Worm (Caenorhabditis elegans): Measurements from ENCODE around the gene cyd-1.
A peak's percentile ranks its signal among the peaks of the same experiment; 100 is the strongest.

cyd-1 gene

DNA sequence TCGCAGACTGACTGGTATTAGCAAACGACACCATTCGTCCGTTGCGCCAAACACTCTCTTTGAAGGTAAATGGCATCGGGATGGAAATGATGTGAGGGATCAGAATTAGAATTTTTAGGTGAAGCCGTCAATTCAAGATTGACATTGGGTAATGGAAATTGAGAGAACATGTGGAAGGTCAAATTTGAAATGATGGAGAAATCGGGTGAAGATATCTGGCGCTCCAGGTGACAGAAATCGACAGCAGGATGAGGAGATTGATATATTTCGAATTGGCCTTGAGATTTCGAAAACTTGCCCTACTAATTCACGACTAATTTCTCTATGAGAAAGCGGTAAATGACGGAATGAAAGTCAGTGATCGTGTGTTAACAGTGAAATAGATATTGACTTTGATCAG lies 42.2 kb downstream of the cyd-1 start:
- TF ChIP-seq sptf-1 (tag; optimal IDR thresholded peaks at IDR 0.05) (no peak), hlh-4 (tag; optimal IDR thresholded peaks at IDR 0.05) (no peak), efl-1 (optimal IDR thresholded peaks at IDR 0.05) (no peak), efl-1 (GFP tag; optimal IDR thresholded peaks at IDR 0.05 in 1 of 2) (peak in 1 of 2 experiments; percentile 4), blmp-1 (tag; optimal IDR thresholded peaks at IDR 0.05) (peak; percentile 76), fkh-4 (tag; optimal IDR thresholded peaks at IDR 0.05; ENCODE audit: borderline replicate concordance) (no peak), swsn-7 (tag; optimal IDR thresholded peaks at IDR 0.05) (no peak), xbp-1 (tag; optimal IDR thresholded peaks at IDR 0.05) (no peak)

ce11 chrII:13023518-13023917 lies 43.1 kb downstream of the cyd-1 start:
- no peak for TF ChIP-seq efl-1 (optimal IDR thresholded peaks at IDR 0.05)
- TF ChIP-seq efl-1 (GFP tag; optimal IDR thresholded peaks at IDR 0.05 in 1 of 2), result peak in 1 of 2 experiments; percentile 82
- no peak for TF ChIP-seq lin-14 (GFP tag; optimal IDR thresholded peaks at IDR 0.05)

ce11 chrII:13025794-13026412 lies 45.5 kb downstream of the cyd-1 start, which contains the start of gene max-2:
Gene max-2 (minus strand): TSS chrII:13025844.
- TF ChIP-seq lin-35 (GFP tag; optimal IDR thresholded peaks at IDR 0.05) (peak in 1 of 2 experiments; percentile 6), lin-14 (GFP tag; optimal IDR thresholded peaks at IDR 0.05) (peak; percentile 19), dpl-1 (GFP tag; optimal IDR thresholded peaks at IDR 0.05) (peak in 1 of 3 experiments; percentile 1), lin-39 (tag; optimal IDR thresholded peaks at IDR 0.05) (no peak), blmp-1 (tag; optimal IDR thresholded peaks at IDR 0.05) (peak; percentile 40)

DNA sequence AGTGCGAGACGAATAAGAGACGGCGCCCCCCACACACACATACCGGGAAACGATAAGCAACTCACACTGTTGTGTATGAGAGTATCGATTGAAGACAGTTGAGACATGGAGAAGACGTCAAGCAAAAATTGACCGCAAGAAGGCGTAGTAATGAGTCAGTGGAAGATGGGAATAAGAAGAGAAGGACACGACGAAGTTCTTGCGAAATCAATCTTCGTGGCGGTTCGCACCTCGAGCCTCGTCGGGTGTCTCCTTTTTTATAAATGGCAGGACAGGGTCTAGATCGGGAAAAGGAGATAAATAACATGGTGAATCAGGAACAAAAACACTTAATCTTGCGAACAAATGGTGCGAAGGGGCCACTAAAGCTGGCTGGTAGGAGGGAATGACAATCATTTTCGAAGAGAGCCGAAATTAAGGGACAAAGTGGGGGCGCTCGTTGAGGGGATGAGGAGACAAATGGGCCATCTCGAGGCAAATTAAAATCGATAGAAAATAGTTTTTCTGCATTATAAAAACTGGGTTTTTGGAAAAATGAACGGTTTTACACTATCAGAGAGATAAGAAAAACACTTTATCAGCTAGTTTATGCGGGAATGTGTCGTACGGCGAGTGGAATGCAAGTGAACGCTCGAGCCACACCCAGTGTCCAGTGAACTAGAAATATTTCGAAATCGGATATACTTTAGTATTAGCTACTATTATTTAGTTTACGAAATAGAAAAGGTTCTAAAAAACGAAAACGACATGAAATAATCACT lies 49.1 kb downstream of the cyd-1 start:
- TF ChIP-seq snu-23 (GFP tag; optimal IDR thresholded peaks at IDR 0.05) (no peak), lin-14 (GFP tag; optimal IDR thresholded peaks at IDR 0.05) (peak; percentile 31), rnt-1 (tag; optimal IDR thresholded peaks at IDR 0.05) (peak; percentile 18), blmp-1 (tag; optimal IDR thresholded peaks at IDR 0.05) (peak; percentile 39), mep-1 (tag; optimal IDR thresholded peaks at IDR 0.05) (peak; percentile 39), elt-3 (tag; optimal IDR thresholded peaks at IDR 0.05) (peak in 1 of 6 experiments; percentile 44), nhr-28 (tag; optimal IDR thresholded peaks at IDR 0.05) (no peak), nhr-85 (tag) (peak; percentile 77), nhr-47 (tag; optimal IDR thresholded peaks at IDR 0.05) (no peak), efl-1 (optimal IDR thresholded peaks at IDR 0.05) (no peak), efl-1 (GFP tag; optimal IDR thresholded peaks at IDR 0.05 in 1 of 2) (peak in 1 of 2 experiments; percentile 89)

- TF ChIP-seq lin-14 (GFP tag; optimal IDR thresholded peaks at IDR 0.05), result peak; percentile 13
- no peak for TF ChIP-seq elt-3 (tag; optimal IDR thresholded peaks at IDR 0.05)
- no peak for TF ChIP-seq zip-4 (GFP tag; optimal IDR thresholded peaks at IDR 0.05)
Measured at ce11 chrII:13030051-13030437, 49.7 kb downstream of the cyd-1 start.

- TF ChIP-seq tlp-1 (tag; optimal IDR thresholded peaks at IDR 0.05) (no peak), fkh-10 (GFP tag; optimal IDR thresholded peaks at IDR 0.05) (no peak), alr-1 (tag; optimal IDR thresholded peaks at IDR 0.05; ENCODE audit: borderline replicate concordance) (no peak), rnt-1 (tag; optimal IDR thresholded peaks at IDR 0.05) (peak; percentile 25), hlh-17 (GFP tag; optimal IDR thresholded peaks at IDR 0.05; ENCODE audit: borderline replicate concordance) (no peak), isw-1 (GFP tag; IDR thresholded peaks at IDR 0.05) (no peak), nhr-85 (tag) (peak; percentile 84), F16B12.6 (tag; optimal IDR thresholded peaks at IDR 0.05) (peak; percentile 68), sox-4 (tag; optimal IDR thresholded peaks at IDR 0.05) (no peak), pag-3 (tag; optimal IDR thresholded peaks at IDR 0.05; ENCODE audit: borderline replicate concordance, insufficient read depth) (no peak), nhr-11 (tag; optimal IDR thresholded peaks at IDR 0.05) (no peak), nhr-90 (tag; optimal IDR thresholded peaks at IDR 0.05; ENCODE audit: poor library complexity) (peak; percentile 25), nhr-84 (tag; optimal IDR thresholded peaks at IDR 0.05) (no peak), nhr-77 (tag; optimal IDR thresholded peaks at IDR 0.05) (peak; percentile 49), elt-3 (tag; optimal IDR thresholded peaks at IDR 0.05) (peak in 2 of 6 experiments; percentile 39 to 47), egl-13 (tag; optimal IDR thresholded peaks at IDR 0.05) (no peak), ztf-11 (tag; optimal IDR thresholded peaks at IDR 0.05) (no peak), ceh-82 (tag; optimal IDR thresholded peaks at IDR 0.05) (peak; percentile 18 to 47 (median 42)), hlh-4 (tag; optimal IDR thresholded peaks at IDR 0.05) (no peak), unc-62 (GFP tag; optimal IDR thresholded peaks at IDR 0.05) (no peak), elt-2 (tag; optimal IDR thresholded peaks at IDR 0.05) (no peak)
Measured at ce11 chrII:13030567-13031188, 50.3 kb downstream of the cyd-1 start.

Data from whole organism, L1 larva.